Fruit fly (Drosophila melanogaster): ENCODE measurements around the gene CG1571.
A peak's percentile ranks its signal among the peaks of the same experiment; 100 is the strongest.

The CG1571 gene

dm6 chrX:8126149-8126548 is 50.5 kb downstream of the CG1571 start (continued):
- TF ChIP-seq CG31441 (GFP tag; IDR thresholded peaks at IDR 0.05) (peak; percentile 65), bab2 (GFP tag; optimal IDR thresholded peaks at IDR 0.05) (peak; percentile 22), CG5245 (GFP tag; optimal IDR thresholded peaks at IDR 0.05) (peak; percentile 36), hbn (GFP tag; IDR thresholded peaks at IDR 0.05; ENCODE audit: partially characterized antibody) (no peak), wdn (GFP tag; IDR thresholded peaks at IDR 0.05) (no peak), crp (GFP tag; optimal IDR thresholded peaks at IDR 0.05) (no peak), Hand (GFP tag; optimal IDR thresholded peaks at IDR 0.05) (no peak), CG12071 (GFP tag; optimal IDR thresholded peaks at IDR 0.05) (peak; percentile 20), gem (tag; optimal IDR thresholded peaks at IDR 0.05) (peak; percentile 80), CG7963 (GFP tag; IDR thresholded peaks at IDR 0.05; ENCODE audit: partially characterized antibody) (no peak), sim (GFP tag; IDR thresholded peaks at IDR 0.05) (peak; percentile 34; the same call in 1 of the 2 replicates), Hr51 (GFP tag; optimal IDR thresholded peaks at IDR 0.05) (peak in 1 of 2 experiments; percentile 65), Ets97D (GFP tag; optimal IDR thresholded peaks at IDR 0.05) (no peak), CG31388 (GFP tag; optimal IDR thresholded peaks at IDR 0.05) (no peak), CG4730 (GFP tag; IDR thresholded peaks at IDR 0.05) (no peak), CG11696 (GFP tag; IDR thresholded peaks at IDR 0.05) (no peak), CG8089 (GFP tag; optimal IDR thresholded peaks at IDR 0.05) (peak; percentile 23), CG3065 (GFP tag; optimal IDR thresholded peaks at IDR 0.05) (no peak), CG8388 (GFP tag; optimal IDR thresholded peaks at IDR 0.05) (peak; percentile 74), Ada2b (GFP tag; IDR thresholded peaks at IDR 0.05) (peak; percentile 61), dpn (GFP tag; optimal IDR thresholded peaks at IDR 0.05) (peak; percentile 35 to 49), CG10959 (GFP tag; IDR thresholded peaks at IDR 0.05) (peak; percentile 45; the same call in 1 of the 2 replicates), hkb (optimal IDR thresholded peaks at IDR 0.05) (no peak), hkb (GFP tag; IDR thresholded peaks at IDR 0.05) (peak; percentile 65), CG32772 (GFP tag; IDR thresholded peaks at IDR 0.05) (peak; percentile 71), Tbp (GFP tag; optimal IDR thresholded peaks at IDR 0.05) (no peak), CG17802 (tag; optimal IDR thresholded peaks at IDR 0.05) (peak; percentile 28), CG6175 (GFP tag; IDR thresholded peaks at IDR 0.05) (no peak), lmd (GFP tag; IDR thresholded peaks at IDR 0.05) (peak; percentile 60), NFAT (GFP tag; IDR thresholded peaks at IDR 0.05) (no peak), NfI (GFP tag; optimal IDR thresholded peaks at IDR 0.05) (peak; percentile 32), tin (GFP tag; optimal IDR thresholded peaks at IDR 0.05) (peak; percentile 45), BtbVII (GFP tag; optimal IDR thresholded peaks at IDR 0.05) (no peak), Side (GFP tag; optimal IDR thresholded peaks at IDR 0.05) (no peak), Rx (GFP tag; IDR thresholded peaks at IDR 0.05) (peak; percentile 59; the same call in 1 of the 2 replicates), Fer3 (tag; optimal IDR thresholded peaks at IDR 0.05) (peak; percentile 9), CG17385 (GFP tag; optimal IDR thresholded peaks at IDR 0.05) (peak; percentile 45), CG9797 (GFP tag; optimal IDR thresholded peaks at IDR 0.05) (no peak), CG3726 (GFP tag; IDR thresholded peaks at IDR 0.05) (peak; percentile 54; the same call in 1 of the 3 replicates), CG17361 (GFP tag; IDR thresholded peaks at IDR 0.05) (peak; percentile 56; the same call in 2 of the 3 replicates), CG2202 (tag; optimal IDR thresholded peaks at IDR 0.05) (peak; percentile 58), rib (GFP tag; IDR thresholded peaks at IDR 0.05) (no peak), Dad (GFP tag; optimal IDR thresholded peaks at IDR 0.05) (no peak), dmrt99B (tag; optimal IDR thresholded peaks at IDR 0.05) (peak; percentile 78), CG17328 (GFP tag; IDR thresholded peaks at IDR 0.05) (peak; percentile 81), CG11723 (GFP tag; optimal IDR thresholded peaks at IDR 0.05) (peak; percentile 9), CG7839 (tag; optimal IDR thresholded peaks at IDR 0.05) (peak; percentile 64), E2f1 (GFP tag; IDR thresholded peaks at IDR 0.05) (peak; percentile 43), Chrac-16 (GFP tag; optimal IDR thresholded peaks at IDR 0.05) (peak; percentile 45), ara (GFP tag; IDR thresholded peaks at IDR 0.05) (peak; percentile 77), CG4820 (GFP tag; optimal IDR thresholded peaks at IDR 0.05) (peak; percentile 53), CG6254 (GFP tag; optimal IDR thresholded peaks at IDR 0.05) (peak; percentile 50)
